Fruit fly (Drosophila melanogaster): ENCODE data around the gene CG16749.

Gene CG16749

dm6 chr3R:9344791-9345208, 13.1 kb upstream of the CG16749 start:
- no peak; the same call in 2 of the 3 replicates for TF ChIP-seq CG8119 (GFP tag; IDR thresholded peaks at IDR 0.05)
- TF ChIP-seq Sox14 (GFP tag; optimal IDR thresholded peaks at IDR 0.05): no peak
- TF ChIP-seq CG15336 (GFP tag; IDR thresholded peaks at IDR 0.05): peak; percentile 78
- TF ChIP-seq CG6808 (GFP tag; optimal IDR thresholded peaks at IDR 0.05): no peak
- peak; percentile 57 for TF ChIP-seq Hr4 (GFP tag; optimal IDR thresholded peaks at IDR 0.05)
- TF ChIP-seq spab (GFP tag; optimal IDR thresholded peaks at IDR 0.05): no peak
- TF ChIP-seq Hr38 (GFP tag; optimal IDR thresholded peaks at IDR 0.05): no peak
- no peak for TF ChIP-seq CG6854 (GFP tag; optimal IDR thresholded peaks at IDR 0.05)
- no peak for TF ChIP-seq CG3919 (GFP tag; optimal IDR thresholded peaks at IDR 0.05)
- TF ChIP-seq CG3032 (tag; optimal IDR thresholded peaks at IDR 0.05): no peak
- no peak for TF ChIP-seq CG4318 (GFP tag; optimal IDR thresholded peaks at IDR 0.05)
- peak; percentile 44 for TF ChIP-seq CG6276 (GFP tag; optimal IDR thresholded peaks at IDR 0.05)
- TF ChIP-seq Hr39 (GFP tag; optimal IDR thresholded peaks at IDR 0.05): peak; percentile 26
- TF ChIP-seq CG8319 (GFP tag; optimal IDR thresholded peaks at IDR 0.05): no peak
- TF ChIP-seq Sox15 (GFP tag; optimal IDR thresholded peaks at IDR 0.05): no peak
- peak; percentile 20 for TF ChIP-seq Sox102F (GFP tag; optimal IDR thresholded peaks at IDR 0.05)
- peak; percentile 22 for TF ChIP-seq esn (GFP tag; optimal IDR thresholded peaks at IDR 0.05)
- TF ChIP-seq CG11902 (GFP tag; optimal IDR thresholded peaks at IDR 0.05): no peak
- peak; percentile 25 for TF ChIP-seq acj6 (GFP tag; optimal IDR thresholded peaks at IDR 0.05)
- no peak for TF ChIP-seq Eip93F (GFP tag; optimal IDR thresholded peaks at IDR 0.05)
- no peak for TF ChIP-seq CG11762 (GFP tag; optimal IDR thresholded peaks at IDR 0.05; ENCODE audit: insufficient read depth)
- no peak for TF ChIP-seq Blimp-1 (GFP tag; optimal IDR thresholded peaks at IDR 0.05)
- TF ChIP-seq Smox (GFP tag; optimal IDR thresholded peaks at IDR 0.05): peak; percentile 37
- TF ChIP-seq CG1621 (tag; optimal IDR thresholded peaks at IDR 0.05): no peak
- no peak for TF ChIP-seq CG7368 (GFP tag; optimal IDR thresholded peaks at IDR 0.05)
- peak; percentile 37 for TF ChIP-seq achi (GFP tag; optimal IDR thresholded peaks at IDR 0.05)
- 0 out of 2 replicates have a peak, but pooled peaks have one; percentile 34 for TF ChIP-seq Gug (GFP tag; IDR thresholded peaks at IDR 0.05)
- peak; percentile 8 for TF ChIP-seq CG6792 (GFP tag; optimal IDR thresholded peaks at IDR 0.05)
- TF ChIP-seq svp (GFP tag): peak; percentile 77
- TF ChIP-seq Eip75B (GFP tag; optimal IDR thresholded peaks at IDR 0.05): no peak
- peak in 1 of 2 experiments; percentile 39 for TF ChIP-seq salr (GFP tag; optimal IDR thresholded peaks at IDR 0.05)
- TF ChIP-seq CG10631 (GFP tag; optimal IDR thresholded peaks at IDR 0.05): no peak
- peak; percentile 33 for TF ChIP-seq Met (GFP tag; optimal IDR thresholded peaks at IDR 0.05)
- no peak for TF ChIP-seq CG8632 (GFP tag; optimal IDR thresholded peaks at IDR 0.05)
- no peak for TF ChIP-seq cyc (GFP tag; optimal IDR thresholded peaks at IDR 0.05)
- no peak for TF ChIP-seq CG11294 (GFP tag; IDR thresholded peaks at IDR 0.05)
- peak; percentile 32 for TF ChIP-seq CG31627 (GFP tag; optimal IDR thresholded peaks at IDR 0.05)
- TF ChIP-seq eg (GFP tag; IDR thresholded peaks at IDR 0.05): peak; percentile 69
- TF ChIP-seq fd85E (GFP tag; optimal IDR thresholded peaks at IDR 0.05): no peak
- TF ChIP-seq ss (GFP tag; optimal IDR thresholded peaks at IDR 0.05): no peak
- no peak for TF ChIP-seq CG16779 (tag; optimal IDR thresholded peaks at IDR 0.05)
- TF ChIP-seq fkh (GFP tag; optimal IDR thresholded peaks at IDR 0.05): no peak
- TF ChIP-seq CG6163 (GFP tag; IDR thresholded peaks at IDR 0.05): peak; percentile 52; the same call in 1 of the 3 replicates
- no peak for TF ChIP-seq Ets21C (GFP tag; optimal IDR thresholded peaks at IDR 0.05)
- no peak for TF ChIP-seq lz (GFP tag; optimal IDR thresholded peaks at IDR 0.05)
- TF ChIP-seq dsx (GFP tag; optimal IDR thresholded peaks at IDR 0.05; ENCODE audit: poor library complexity, severe bottlenecking): no peak
- no peak for TF ChIP-seq Ets96B (tag; optimal IDR thresholded peaks at IDR 0.05)
- TF ChIP-seq Lpt (GFP tag; optimal IDR thresholded peaks at IDR 0.05): no peak
- peak; percentile 35 for TF ChIP-seq OdsH (GFP tag; optimal IDR thresholded peaks at IDR 0.05)
- TF ChIP-seq net (GFP tag; optimal IDR thresholded peaks at IDR 0.05): peak; percentile 42
- TF ChIP-seq pdm3 (GFP tag; optimal IDR thresholded peaks at IDR 0.05): peak; percentile 38
- TF ChIP-seq CG10669 (GFP tag; optimal IDR thresholded peaks at IDR 0.05): no peak
- TF ChIP-seq topi (GFP tag; optimal IDR thresholded peaks at IDR 0.05): peak; percentile 30

Measured in whole organism, prepupa.